Worm (Caenorhabditis elegans): Measurements from ENCODE around the gene K07G6.1.

DNA sequence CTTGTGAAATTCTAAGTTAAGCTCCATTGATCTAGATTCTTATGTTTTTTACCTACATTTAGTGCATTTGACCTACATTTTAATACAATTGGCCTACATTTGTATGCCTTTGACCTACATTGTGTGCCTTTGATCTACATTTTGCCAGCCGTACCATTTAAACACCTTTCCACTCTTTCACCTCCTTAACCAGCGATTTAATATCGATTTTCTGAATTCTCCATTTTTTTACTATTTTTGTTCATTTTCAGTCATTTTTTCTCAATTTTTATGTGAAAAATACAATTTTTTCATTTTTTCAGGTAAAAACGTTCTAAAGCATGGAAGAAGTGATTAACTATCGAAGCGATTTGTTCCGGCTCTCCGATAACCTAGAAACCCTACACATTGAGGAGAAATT, 28.4 kb upstream of the K07G6.1 start, which contains the start of gene btb-7:
- TF ChIP-seq snpc-4 (tag; optimal IDR thresholded peaks at IDR 0.05) (no peak), nhr-237 (tag; optimal IDR thresholded peaks at IDR 0.05) (no peak), ama-1 (optimal IDR thresholded peaks at IDR 0.05) (no peak), skn-1 (tag; optimal IDR thresholded peaks at IDR 0.05) (no peak), ZK546.5 (tag; optimal IDR thresholded peaks at IDR 0.05) (no peak), nhr-11 (tag; optimal IDR thresholded peaks at IDR 0.05) (no peak), blmp-1 (tag; optimal IDR thresholded peaks at IDR 0.05; ENCODE audit: insufficient read depth) (no peak), lin-13 (GFP tag; optimal IDR thresholded peaks at IDR 0.05) (no peak), ceh-82 (tag; optimal IDR thresholded peaks at IDR 0.05) (no peak), nhr-10 (tag; optimal IDR thresholded peaks at IDR 0.05) (no peak), nhr-12 (tag; optimal IDR thresholded peaks at IDR 0.05) (no peak)
